Worm (Caenorhabditis elegans): ENCODE measurements around the gene nhr-145.

nhr-145 gene

ce11 chrV:19058086-19058485 is 29.4 kb upstream of the nhr-145 start:
- TF ChIP-seq eyg-1 (tag; optimal IDR thresholded peaks at IDR 0.05) (no peak), unc-42 (tag; optimal IDR thresholded peaks at IDR 0.05) (peak; percentile 7), elt-2 (tag; optimal IDR thresholded peaks at IDR 0.05) (no peak), C08G9.2 (tag; optimal IDR thresholded peaks at IDR 0.05) (no peak)

- TF ChIP-seq unc-55 (GFP tag; optimal IDR thresholded peaks at IDR 0.05) (no peak), hlh-13 (GFP tag; optimal IDR thresholded peaks at IDR 0.05) (no peak), pros-1 (tag; optimal IDR thresholded peaks at IDR 0.05) (no peak), ref-2 (tag; optimal IDR thresholded peaks at IDR 0.05) (no peak), ceh-24 (tag; optimal IDR thresholded peaks at IDR 0.05) (no peak)
Measured at ce11 chrV:19059873-19060272, 27.6 kb upstream of the nhr-145 start, which contains the start of gene twk-46. twk-46 (plus strand) TSS chrV:19060173.

ce11 chrV:19063326-19063725 is 24.2 kb upstream of the nhr-145 start:
- no peak for TF ChIP-seq ceh-34 (tag; optimal IDR thresholded peaks at IDR 0.05)
- TF ChIP-seq zip-5 (tag; optimal IDR thresholded peaks at IDR 0.05) = no peak

- TF ChIP-seq K09A11.1 (tag; optimal IDR thresholded peaks at IDR 0.05; ENCODE audit: insufficient read depth) (no peak), zip-5 (tag; optimal IDR thresholded peaks at IDR 0.05) (no peak)
Measured at ce11 chrV:19068888-19069287, 18.6 kb upstream of the nhr-145 start.

- TF ChIP-seq ceh-48 (tag; optimal IDR thresholded peaks at IDR 0.05) (peak; percentile 38), madf-2 (tag; optimal IDR thresholded peaks at IDR 0.05) (no peak)
Measured at ce11 chrV:19073169-19073568, 14.4 kb upstream of the nhr-145 start.

ce11 chrV:19076835-19077234 is 10.7 kb upstream of the nhr-145 start:
- TF ChIP-seq ceh-14 (tag; optimal IDR thresholded peaks at IDR 0.05) = no peak

ce11 chrV:19082541-19082940 is 5.0 kb upstream of the nhr-145 start, which contains the start of gene nhr-95:
nhr-95 (minus strand) TSS chrV:19082641.
- TF ChIP-seq pha-2 (tag; optimal IDR thresholded peaks at IDR 0.05) (peak; percentile 31), dve-1 (tag; optimal IDR thresholded peaks at IDR 0.05) (no peak), fkh-10 (GFP tag; optimal IDR thresholded peaks at IDR 0.05) (no peak), syd-9 (tag; optimal IDR thresholded peaks at IDR 0.05) (no peak), nhr-232 (tag; optimal IDR thresholded peaks at IDR 0.05) (no peak), unc-55 (GFP tag; optimal IDR thresholded peaks at IDR 0.05) (no peak), K02D7.2 (tag; optimal IDR thresholded peaks at IDR 0.05) (peak; percentile 38), sox-4 (tag; optimal IDR thresholded peaks at IDR 0.05) (no peak), Y22D7AL.16 (tag; optimal IDR thresholded peaks at IDR 0.05) (no peak)

ce11 chrV:19083789-19084188 is 3.7 kb upstream of the nhr-145 start:
- no peak for TF ChIP-seq unc-86 (tag; optimal IDR thresholded peaks at IDR 0.05)
- TF ChIP-seq sdc-2 (tag; optimal IDR thresholded peaks at IDR 0.05) = no peak
- TF ChIP-seq ref-2 (tag; optimal IDR thresholded peaks at IDR 0.05) = no peak
- TF ChIP-seq hlh-30 (tag; optimal IDR thresholded peaks at IDR 0.05; ENCODE audit: insufficient read depth) = no peak

- no peak for TF ChIP-seq ceh-2 (tag; optimal IDR thresholded peaks at IDR 0.05)
- TF ChIP-seq unc-86 (tag; optimal IDR thresholded peaks at IDR 0.05) = no peak
- TF ChIP-seq dve-1 (tag; optimal IDR thresholded peaks at IDR 0.05) = no peak
- no peak for TF ChIP-seq elt-2 (tag; optimal IDR thresholded peaks at IDR 0.05)
- no peak for TF ChIP-seq fkh-6 (tag; optimal IDR thresholded peaks at IDR 0.05)
- no peak for TF ChIP-seq C38D4.7 (GFP tag; optimal IDR thresholded peaks at IDR 0.05)
- no peak for TF ChIP-seq ceh-45 (GFP tag; IDR thresholded peaks at IDR 0.05)
- no peak for TF ChIP-seq hlh-13 (GFP tag; optimal IDR thresholded peaks at IDR 0.05)
- no peak for TF ChIP-seq ceh-19 (GFP tag; optimal IDR thresholded peaks at IDR 0.05)
- TF ChIP-seq sox-4 (tag; optimal IDR thresholded peaks at IDR 0.05) = no peak
- TF ChIP-seq pag-3 (tag; optimal IDR thresholded peaks at IDR 0.05; ENCODE audit: borderline replicate concordance) = no peak
- TF ChIP-seq K09A11.1 (tag; optimal IDR thresholded peaks at IDR 0.05; ENCODE audit: insufficient read depth) = no peak
- no peak for TF ChIP-seq ref-2 (tag; optimal IDR thresholded peaks at IDR 0.05)
- no peak for TF ChIP-seq ceh-48 (tag; optimal IDR thresholded peaks at IDR 0.05)
- no peak for TF ChIP-seq ama-1 (optimal IDR thresholded peaks at IDR 0.05)
- no peak for TF ChIP-seq elt-4 (tag; optimal IDR thresholded peaks at IDR 0.05)
Measured at ce11 chrV:19090885-19091284, 3.4 kb downstream of the nhr-145 start.
